Fruit fly (Drosophila melanogaster) whole organism, prepupa: ENCODE data around the gene CG33514.

Experiments
- Eip78C ChIP-seq: fragments of 200-800 bp; sonication (Bioruptor generic); peaks from one replicate; lab custom pipeline; 2016; ENCODE audit warnings: missing biosample characterization, missing genetic modification characterization
- OdsH ChIP-seq: fragments of 200-800 bp; sonication (Bioruptor generic); optimal IDR thresholded peaks from 3 replicates; lab custom pipeline; 2016; ENCODE audit warnings: missing biosample characterization, missing genetic modification characterization
- Sox102F ChIP-seq: fragments of 200-800 bp; sonication (Bioruptor generic); optimal IDR thresholded peaks from 2 replicates; lab custom pipeline; 2016; ENCODE audit warnings: missing biosample characterization, mild to moderate bottlenecking, missing genetic modification characterization

dm6 chr3L:4382581-4382980, 17.3 kb downstream of the CG33514 start:
- no peak for TF ChIP-seq Sox102F (GFP tag; lab: Kevin White, UChicago)
- TF ChIP-seq OdsH = no peak
- no peak for TF ChIP-seq Eip78C (GFP tag; lab: Kevin White, UChicago)
